Fruit fly (Drosophila melanogaster): ENCODE results near the gene Orc5.

DNA sequence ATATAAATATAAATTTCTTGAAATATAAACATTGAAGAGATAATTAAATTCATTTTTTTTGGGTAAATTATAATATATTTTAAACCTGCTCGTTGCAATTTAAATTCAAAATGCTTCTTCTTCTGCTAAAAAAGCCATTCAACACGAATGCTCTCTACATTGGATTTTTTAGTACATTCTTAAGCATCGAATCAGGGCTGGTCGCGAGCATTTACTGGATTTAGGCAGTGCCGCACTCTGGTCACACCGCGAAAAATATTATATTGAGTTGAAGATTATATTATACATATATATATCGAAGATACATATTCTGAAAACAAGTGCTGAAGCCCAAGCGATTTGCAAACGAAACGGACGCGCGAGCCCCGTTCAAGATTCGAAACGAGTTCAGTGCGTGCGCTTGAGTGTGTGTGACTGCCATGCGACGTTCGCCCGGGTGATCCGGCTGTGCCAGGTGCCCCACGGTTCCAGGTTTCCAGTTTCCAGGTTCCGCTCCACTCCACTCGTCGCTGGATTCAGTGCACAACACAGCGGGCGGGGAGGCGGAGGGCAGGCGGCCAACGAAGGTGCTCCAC is 15.9 kb upstream of the Orc5 start, which contains the start of gene Sos:
- TF ChIP-seq CG1620 (GFP tag; optimal IDR thresholded peaks at IDR 0.05) (no peak), CG7101 (tag; optimal IDR thresholded peaks at IDR 0.05) (no peak)

Measured in whole organism, adult.